Fruit fly (Drosophila melanogaster) whole organism, embryonic: ENCODE results near the gene CG9926.

Source experiments
- Abd-B ChIP-seq: fragments of 200-800 bp; sonication (Bioruptor generic); optimal IDR thresholded peaks from 2 replicates; lab custom pipeline; 2018; ENCODE audit warnings: missing biosample characterization, mild to moderate bottlenecking, missing genetic modification characterization, moderate library complexity
- CG10147 ChIP-seq: fragments of 200-800 bp; sonication (Bioruptor generic); optimal IDR thresholded peaks from 2 replicates; lab custom pipeline; 2019; ENCODE audit warnings: missing biosample characterization, mild to moderate bottlenecking, missing genetic modification characterization, moderate library complexity
- CG10267 ChIP-seq: fragments of 200-800 bp; sonication (Bioruptor generic); optimal IDR thresholded peaks from 2 replicates; lab custom pipeline; 2018; ENCODE audit warnings: missing biosample characterization, mild to moderate bottlenecking, missing genetic modification characterization, moderate library complexity
- CG10543 ChIP-seq: fragments of 200-800 bp; sonication (Bioruptor generic); optimal IDR thresholded peaks from 3 replicates; lab custom pipeline; 2017; ENCODE audit warnings: missing biosample characterization, mild to moderate bottlenecking, missing genetic modification characterization, moderate library complexity
- CG11560 ChIP-seq: fragments of 200-800 bp; sonication (Bioruptor generic); IDR thresholded peaks from 3 replicates; pipeline ENCODE4 v1.3.6; 2022; ENCODE audit warnings: missing biosample characterization, missing genetic modification characterization
- CG11696 ChIP-seq: fragments of 200-800 bp; sonication (Bioruptor generic); IDR thresholded peaks from 2 replicates; pipeline ENCODE4 v1.3.6; 2022; ENCODE audit warnings: missing biosample characterization, missing genetic modification characterization
- CG12219 ChIP-seq: fragments of 200-800 bp; sonication (Bioruptor generic); optimal IDR thresholded peaks from 3 replicates; lab custom pipeline; 2018; ENCODE audit warnings: missing biosample characterization, mild to moderate bottlenecking, missing genetic modification characterization
- CG13296 ChIP-seq: fragments of 200-800 bp; sonication (Bioruptor generic); optimal IDR thresholded peaks from 3 replicates; lab custom pipeline; 2018; ENCODE audit warnings: missing biosample characterization, mild to moderate bottlenecking, missing genetic modification characterization
- CG1602 ChIP-seq: fragments of 200-800 bp; sonication (Bioruptor generic); optimal IDR thresholded peaks from 3 replicates; lab custom pipeline; 2016; ENCODE audit warnings: missing biosample characterization, missing genetic modification characterization
- CG17361 ChIP-seq: fragments of 200-800 bp; sonication (Bioruptor generic); IDR thresholded peaks from 3 replicates; pipeline ENCODE4 v1.3.6; 2022; ENCODE audit warnings: missing biosample characterization, missing genetic modification characterization
- CG17829 ChIP-seq: fragments of 200-800 bp; optimal IDR thresholded peaks from 2 replicates; lab custom pipeline; 2019; ENCODE audit warnings: missing biosample characterization, mild to moderate bottlenecking, missing genetic modification characterization, moderate library complexity
- CG18262 ChIP-seq: fragments of 200-800 bp; optimal IDR thresholded peaks from 3 replicates; lab custom pipeline; 2019; ENCODE audit warnings: missing biosample characterization, mild to moderate bottlenecking, missing genetic modification characterization, moderate library complexity
- CG2120 ChIP-seq: fragments of 200-800 bp; sonication (Bioruptor generic); optimal IDR thresholded peaks from 3 replicates; lab custom pipeline; 2016; ENCODE audit warnings: missing biosample characterization, missing genetic modification characterization
- CG2199 ChIP-seq: fragments of 200-800 bp; sonication (Bioruptor generic); IDR thresholded peaks from 3 replicates; pipeline ENCODE4 v1.3.6; 2022; ENCODE audit warnings: missing biosample characterization, missing genetic modification characterization
- CG2202 ChIP-seq: fragments of 200-800 bp; sonication (Bioruptor generic); optimal IDR thresholded peaks from 2 replicates; lab custom pipeline; 2018; ENCODE audit warnings: missing biosample characterization, mild to moderate bottlenecking, missing genetic modification characterization
- CG3065 ChIP-seq: fragments of 200-800 bp; sonication (Bioruptor generic); optimal IDR thresholded peaks from 2 replicates; lab custom pipeline; 2016; ENCODE audit warnings: missing biosample characterization, missing genetic modification characterization
- CG3847 ChIP-seq: fragments of 200-800 bp; sonication (Bioruptor generic); IDR thresholded peaks from 2 replicates; pipeline ENCODE4 v1.3.6; 2022; ENCODE audit warnings: missing biosample characterization, missing genetic modification characterization
- CG4854 ChIP-seq: fragments of 200-800 bp; sonication (Bioruptor generic); optimal IDR thresholded peaks from 2 replicates; lab custom pipeline; 2016; ENCODE audit warnings: missing biosample characterization, missing genetic modification characterization, inconsistent platforms
- CG6175 ChIP-seq: fragments of 200-800 bp; sonication (Bioruptor generic); IDR thresholded peaks from 3 replicates; pipeline ENCODE4 v1.3.6; 2022; ENCODE audit warnings: missing biosample characterization, missing genetic modification characterization
- CG6683 ChIP-seq: fragments of 200-800 bp; sonication (Bioruptor generic); optimal IDR thresholded peaks from 2 replicates; lab custom pipeline; 2017; ENCODE audit warnings: missing biosample characterization, mild to moderate bottlenecking, missing genetic modification characterization, missing genetic modification reagents
- CG6854 ChIP-seq: fragments of 200-800 bp; sonication (Bioruptor generic); optimal IDR thresholded peaks from 3 replicates; lab custom pipeline; 2017; ENCODE audit warnings: missing biosample characterization, mild to moderate bottlenecking, missing genetic modification characterization
- CG7372 ChIP-seq: fragments of 200-800 bp; sonication (Bioruptor generic); IDR thresholded peaks from 2 replicates; pipeline ENCODE4 v1.3.6; 2022; ENCODE audit warnings: missing biosample characterization, missing genetic modification characterization
- CG7928 ChIP-seq: fragments of 200-800 bp; sonication (Bioruptor generic); optimal IDR thresholded peaks from 2 replicates; lab custom pipeline; 2017; ENCODE audit warnings: missing biosample characterization, mild to moderate bottlenecking, missing genetic modification characterization
- CG7987 ChIP-seq: fragments of 200-800 bp; sonication (Bioruptor generic); optimal IDR thresholded peaks from 2 replicates; lab custom pipeline; 2018; ENCODE audit warnings: missing biosample characterization, mild to moderate bottlenecking, missing genetic modification characterization, moderate library complexity
- CG9215 ChIP-seq: fragments of 200-800 bp; sonication (Bioruptor generic); IDR thresholded peaks from 2 replicates; pipeline ENCODE4 v1.3.6; 2022; ENCODE audit warnings: missing biosample characterization, missing genetic modification characterization
- CHES-1-like ChIP-seq: fragments of 200-800 bp; sonication (Bioruptor generic); optimal IDR thresholded peaks from 2 replicates; lab custom pipeline; 2016; ENCODE audit warnings: missing biosample characterization, missing genetic modification characterization
- E2f2 ChIP-seq: fragments of 200-800 bp; sonication (Bioruptor generic); IDR thresholded peaks from 2 replicates; pipeline ENCODE4 v1.3.6; 2022; ENCODE audit warnings: missing biosample characterization, missing genetic modification characterization
- HLHmδ ChIP-seq: fragments of 200-800 bp; sonication (Bioruptor generic); optimal IDR thresholded peaks from 2 replicates; lab custom pipeline; 2018; ENCODE audit warnings: missing biosample characterization, mild to moderate bottlenecking, missing genetic modification characterization, moderate library complexity
- Lim3 ChIP-seq: fragments of 200-800 bp; sonication (Bioruptor generic); IDR thresholded peaks from 2 replicates; pipeline ENCODE4 v1.3.6; 2022; ENCODE audit warnings: missing biosample characterization, missing genetic modification characterization
- Rfx ChIP-seq: fragments of 200-800 bp; sonication (Bioruptor generic); IDR thresholded peaks from 2 replicates; pipeline ENCODE4 v1.3.6; 2022; ENCODE audit warnings: missing biosample characterization, missing genetic modification characterization
- Six4 ChIP-seq: fragments of 200-800 bp; sonication (Bioruptor generic); optimal IDR thresholded peaks from 2 replicates; lab custom pipeline; 2016; ENCODE audit warnings: missing biosample characterization, missing genetic modification characterization
- Vsx1 ChIP-seq: fragments of 200-800 bp; sonication (Bioruptor generic); optimal IDR thresholded peaks from 2 replicates; lab custom pipeline; 2017; ENCODE audit warnings: missing biosample characterization, mild to moderate bottlenecking, missing genetic modification characterization, missing genetic modification reagents
- ase ChIP-seq: fragments of 200-800 bp; sonication (Bioruptor generic); IDR thresholded peaks from 3 replicates; pipeline ENCODE4 v1.3.6; 2022; ENCODE audit warnings: missing biosample characterization, missing genetic modification characterization
- bbx ChIP-seq: fragments of 200-800 bp; sonication (Bioruptor generic); IDR thresholded peaks from 2 replicates; pipeline ENCODE4 v1.3.6; 2022; ENCODE audit warnings: missing biosample characterization, missing genetic modification characterization; ENCODE audit not compliant: partially characterized antibody
- bowl ChIP-seq: fragments of 200-800 bp; sonication (Bioruptor generic); IDR thresholded peaks from 2 replicates; pipeline ENCODE4 v1.3.6; 2022; ENCODE audit warnings: missing biosample characterization, missing genetic modification characterization
- btn ChIP-seq: fragments of 200-800 bp; sonication (Bioruptor generic); optimal IDR thresholded peaks from 2 replicates; lab custom pipeline; 2016; ENCODE audit warnings: missing biosample characterization, missing genetic modification characterization
- ci ChIP-seq: fragments of 200-800 bp; sonication (Bioruptor generic); IDR thresholded peaks from 3 replicates; pipeline ENCODE4 v1.3.6; 2022; ENCODE audit warnings: missing biosample characterization, missing genetic modification characterization
- crol ChIP-seq: fragments of 200-800 bp; sonication (Bioruptor generic); IDR thresholded peaks from 2 replicates; pipeline ENCODE4 v1.3.6; 2022; ENCODE audit warnings: missing biosample characterization, missing genetic modification characterization
- emc ChIP-seq: fragments of 200-800 bp; sonication (Bioruptor generic); optimal IDR thresholded peaks from 2 replicates; lab custom pipeline; 2016; ENCODE audit warnings: missing biosample characterization, missing genetic modification characterization
- gsb ChIP-seq: fragments of 200-800 bp; sonication (Bioruptor generic); IDR thresholded peaks from 2 replicates; pipeline ENCODE4 v1.3.6; 2022; ENCODE audit warnings: missing biosample characterization, missing genetic modification characterization
- hbn ChIP-seq: fragments of 200-800 bp; sonication (Bioruptor generic); IDR thresholded peaks from 2 replicates; pipeline ENCODE4 v1.3.6; 2022; ENCODE audit warnings: missing biosample characterization, missing genetic modification characterization; ENCODE audit not compliant: partially characterized antibody
- kah ChIP-seq: fragments of 200-800 bp; sonication (Bioruptor generic); optimal IDR thresholded peaks from 2 replicates; lab custom pipeline; 2018; ENCODE audit warnings: missing biosample characterization, mild to moderate bottlenecking, missing genetic modification characterization
- pho ChIP-seq: fragments of 200-800 bp; sonication (Bioruptor generic); optimal IDR thresholded peaks from 2 replicates; lab custom pipeline; 2016; ENCODE audit warnings: missing biosample characterization, missing genetic modification characterization
- schlank ChIP-seq: fragments of 200-800 bp; sonication (Bioruptor generic); optimal IDR thresholded peaks from 2 replicates; lab custom pipeline; 2018; ENCODE audit warnings: missing biosample characterization, mild to moderate bottlenecking, missing genetic modification characterization
- seq ChIP-seq: fragments of 200-800 bp; sonication (Bioruptor generic); IDR thresholded peaks from 2 replicates; pipeline ENCODE4 v1.3.6; 2022; ENCODE audit warnings: missing biosample characterization, missing genetic modification characterization
- slbo ChIP-seq: fragments of 200-800 bp; sonication (Bioruptor generic); IDR thresholded peaks from 2 replicates; pipeline ENCODE4 v1.3.6; 2022; ENCODE audit warnings: missing biosample characterization, missing genetic modification characterization
- slou ChIP-seq: fragments of 200-800 bp; sonication (Bioruptor generic); optimal IDR thresholded peaks from 3 replicates; lab custom pipeline; 2016; ENCODE audit warnings: missing biosample characterization, missing genetic modification characterization
- slp2 ChIP-seq: fragments of 200-800 bp; sonication (Bioruptor generic); optimal IDR thresholded peaks from 2 replicates; lab custom pipeline; 2016; ENCODE audit warnings: missing biosample characterization, missing genetic modification characterization
- tgo ChIP-seq: fragments of 200-800 bp; sonication (Bioruptor generic); IDR thresholded peaks from 3 replicates; pipeline ENCODE4 v1.3.6; 2022; ENCODE audit warnings: missing biosample characterization, missing genetic modification characterization
- unc-4 ChIP-seq: fragments of 200-800 bp; sonication (Bioruptor generic); IDR thresholded peaks from 2 replicates; pipeline ENCODE4 v1.3.6; 2022; ENCODE audit warnings: missing biosample characterization, missing genetic modification characterization; ENCODE audit not compliant: partially characterized antibody

CG9926 gene

dm6 chr3R:13914760-13915417 is 36.0 kb downstream of the CG9926 start (continued):
- TF ChIP-seq pho (GFP tag; lab: Kevin White, UChicago) (peak; percentile 45), E2f2 (GFP tag; lab: Robert Waterston, UW) (peak; percentile 52), slbo (GFP tag; lab: Robert Waterston, UW) (peak; percentile 75), slou (GFP tag; lab: Kevin White, UChicago) (peak; percentile 22), HLHmδ (GFP tag; lab: Kevin White, UChicago) (no peak), Abd-B (GFP tag; lab: Kevin White, UChicago) (peak; percentile 55), CG6175 (no peak; the same call in 2 of the 3 replicates), kah (GFP tag; lab: Kevin White, UChicago) (peak; percentile 46), CG6683 (GFP tag; lab: Kevin White, UChicago) (no peak), bowl (GFP tag; lab: Robert Waterston, UW) (peak; percentile 54; the same call in 1 of the 2 replicates), CG7372 (GFP tag; lab: Robert Waterston, UW) (peak; percentile 65), tgo (GFP tag; lab: Robert Waterston, UW) (peak; percentile 79), emc (no peak), hbn (GFP tag; lab: Robert Waterston, UW) (no peak), slp2 (GFP tag; lab: Kevin White, UChicago) (peak; percentile 56), CG2199 (no peak), seq (GFP tag; lab: Robert Waterston, UW) (peak; percentile 61), Lim3 (GFP tag; lab: Robert Waterston, UW) (no peak), Rfx (peak; percentile 92), CG3065 (GFP tag; lab: Kevin White, UChicago) (peak; percentile 23), CHES-1-like (peak; percentile 41), ase (GFP tag; lab: Robert Waterston, UW) (peak; percentile 61; the same call in 1 of the 3 replicates), CG11560 (tag; lab: Robert Waterston, UW) (peak; percentile 47; the same call in 1 of the 3 replicates), CG2120 (GFP tag; lab: Kevin White, UChicago) (peak; percentile 63), unc-4 (GFP tag; lab: Robert Waterston, UW) (no peak), CG13296 (GFP tag; lab: Kevin White, UChicago) (peak; percentile 66), CG10543 (GFP tag; lab: Kevin White, UChicago) (peak; percentile 25), CG18262 (peak; percentile 81), CG1602 (GFP tag; lab: Kevin White, UChicago) (peak; percentile 62), CG4854 (GFP tag; lab: Kevin White, UChicago) (peak; percentile 66), CG11696 (GFP tag; lab: Robert Waterston, UW) (no peak), CG17829 (peak; percentile 81), CG3847 (peak; percentile 46), bbx (GFP tag; lab: Robert Waterston, UW) (no peak), CG12219 (GFP tag; lab: Kevin White, UChicago) (peak; percentile 74), btn (peak; percentile 76), Six4 (GFP tag; lab: Kevin White, UChicago) (peak; percentile 52), CG17361 (GFP tag; lab: Robert Waterston, UW) (peak; percentile 84), CG7987 (GFP tag; lab: Kevin White, UChicago) (no peak), CG2202 (tag; lab: Kevin White, UChicago) (peak; percentile 55), crol (GFP tag; lab: Robert Waterston, UW) (no peak), Vsx1 (GFP tag; lab: Kevin White, UChicago) (peak; percentile 60), CG9215 (peak; percentile 48; the same call in 1 of the 2 replicates), CG6854 (GFP tag; lab: Kevin White, UChicago) (peak; percentile 34), CG7928 (GFP tag; lab: Kevin White, UChicago) (peak; percentile 13), gsb (peak; percentile 76), schlank (tag; lab: Kevin White, UChicago) (peak; percentile 12), CG10267 (tag; lab: Kevin White, UChicago) (peak; percentile 67), ci (peak; percentile 93), CG10147 (GFP tag; lab: Kevin White, UChicago) (peak; percentile 67)
